Worm (Caenorhabditis elegans): ENCODE data around the gene nhr-232.

The nhr-232 gene

ce11 chrV:10230932-10231331, 25.0 kb upstream of the nhr-232 start, which contains the start of gene fipr-6:
TSS of gene fipr-6 (plus strand) at chrV:10231232.
- no peak for TF ChIP-seq vab-7 (GFP tag; IDR thresholded peaks at IDR 0.05)
- no peak for TF ChIP-seq F10B5.3 (tag; optimal IDR thresholded peaks at IDR 0.05)
- TF ChIP-seq aly-2 (tag; optimal IDR thresholded peaks at IDR 0.05) = no peak

- no peak for TF ChIP-seq daf-8 (GFP tag; IDR thresholded peaks at IDR 0.05)
- no peak for TF ChIP-seq Y5F2A.4 (GFP tag; optimal IDR thresholded peaks at IDR 0.05)
- no peak for TF ChIP-seq zip-11 (GFP tag; IDR thresholded peaks at IDR 0.05)
- TF ChIP-seq mxl-2 (GFP tag; conservative IDR thresholded peaks at IDR 0.05) = no peak
Measured at ce11 chrV:10233330-10233729, 22.6 kb upstream of the nhr-232 start, which contains the start of gene str-182. TSS of gene str-182 (minus strand) at chrV:10233430.

ce11 chrV:10237171-10237570, 18.8 kb upstream of the nhr-232 start:
- peak; percentile 96 for TF ChIP-seq aha-1 (tag)
- no peak for TF ChIP-seq gei-8 (GFP tag; optimal IDR thresholded peaks at IDR 0.05)

- TF ChIP-seq hif-1 (tag; optimal IDR thresholded peaks at IDR 0.05) = no peak
- peak; percentile 48 for TF ChIP-seq F49E8.2 (tag; optimal IDR thresholded peaks at IDR 0.05; ENCODE audit: borderline replicate concordance)
- TF ChIP-seq duxl-1 (tag; optimal IDR thresholded peaks at IDR 0.05; ENCODE audit: poor library complexity) = no peak
- no peak for TF ChIP-seq hlh-30 (tag; optimal IDR thresholded peaks at IDR 0.05; ENCODE audit: insufficient read depth)
- peak; percentile 3 for TF ChIP-seq mes-2 (tag; optimal IDR thresholded peaks at IDR 0.05; ENCODE audit: poor library complexity, severe bottlenecking)
- TF ChIP-seq nhr-77 (tag; optimal IDR thresholded peaks at IDR 0.05) = no peak
- TF ChIP-seq zip-2 (tag; optimal IDR thresholded peaks at IDR 0.05) = no peak
- TF ChIP-seq nhr-76 (tag; optimal IDR thresholded peaks at IDR 0.05) = no peak
- TF ChIP-seq Y48G9A.11 (GFP tag; IDR thresholded peaks at IDR 0.05) = 0 out of 2 replicates have a peak, but pooled peaks have one; percentile 23
- no peak for TF ChIP-seq unc-39 (tag; optimal IDR thresholded peaks at IDR 0.05)
- TF ChIP-seq lsy-2 (tag; optimal IDR thresholded peaks at IDR 0.05) = no peak
- TF ChIP-seq mxl-3 (GFP tag; optimal IDR thresholded peaks at IDR 0.05) = no peak
- TF ChIP-seq lin-38 (GFP tag; IDR thresholded peaks at IDR 0.05) = peak; percentile 67
- TF ChIP-seq ceh-82 (tag; optimal IDR thresholded peaks at IDR 0.05) = no peak
- TF ChIP-seq ZK546.5 (tag; optimal IDR thresholded peaks at IDR 0.05) = no peak
- no peak for TF ChIP-seq pqm-1 (tag; optimal IDR thresholded peaks at IDR 0.05)
- TF ChIP-seq Y75B8A.6 (GFP tag; IDR thresholded peaks at IDR 0.05) = 0 out of 2 replicates have a peak, but pooled peaks have one; percentile 79
- TF ChIP-seq zag-1 (tag; optimal IDR thresholded peaks at IDR 0.05) = no peak
- no peak for TF ChIP-seq nhr-48 (tag; optimal IDR thresholded peaks at IDR 0.05)
- no peak for TF ChIP-seq ztf-7 (tag; optimal IDR thresholded peaks at IDR 0.05)
- TF ChIP-seq unc-130 (GFP tag; optimal IDR thresholded peaks at IDR 0.05) = peak; percentile 42
- TF ChIP-seq madf-5 (GFP tag; IDR thresholded peaks at IDR 0.05) = no peak
- TF ChIP-seq rbr-2 (tag; optimal IDR thresholded peaks at IDR 0.05) = no peak
- peak; percentile 32; the same call in 1 of the 2 replicates for TF ChIP-seq daf-19 (GFP tag; conservative IDR thresholded peaks at IDR 0.05)
- TF ChIP-seq spr-1 (tag; optimal IDR thresholded peaks at IDR 0.05) = no peak
- no peak for TF ChIP-seq fos-1 (tag; optimal IDR thresholded peaks at IDR 0.05)
- TF ChIP-seq ama-1 (optimal IDR thresholded peaks at IDR 0.05) = peak; percentile 87
- TF ChIP-seq Y5F2A.4 (GFP tag; optimal IDR thresholded peaks at IDR 0.05) = peak; percentile 18
- peak; percentile 50; the same call in 1 of the 2 replicates for TF ChIP-seq pha-4 (GFP tag; IDR thresholded peaks at IDR 0.05)
- TF ChIP-seq pha-4 (tag; optimal IDR thresholded peaks at IDR 0.05) = no peak
- 0 out of 2 replicates have a peak, but pooled peaks have one; percentile 49 for TF ChIP-seq ctbp-1 (GFP tag; IDR thresholded peaks at IDR 0.05)
- no peak for TF ChIP-seq snpc-1.2 (GFP tag; IDR thresholded peaks at IDR 0.05)
- TF ChIP-seq mdt-29 (GFP tag; IDR thresholded peaks at IDR 0.05) = peak; percentile 33; the same call in 1 of the 2 replicates
- no peak for TF ChIP-seq nhr-25 (tag; optimal IDR thresholded peaks at IDR 0.05; ENCODE audit: borderline replicate concordance, insufficient read depth)
- no peak for TF ChIP-seq lir-3 (tag; optimal IDR thresholded peaks at IDR 0.05)
- TF ChIP-seq egl-43 (GFP tag; IDR thresholded peaks at IDR 0.05) = no peak
- TF ChIP-seq arid-1 (GFP tag; conservative IDR thresholded peaks at IDR 0.05) = 0 out of 2 replicates have a peak, but pooled peaks have one; percentile 6
- TF ChIP-seq nhr-237 (tag; optimal IDR thresholded peaks at IDR 0.05) = no peak
Measured at ce11 chrV:10237959-10238444, 18.0 kb upstream of the nhr-232 start.
